Fruit fly (Drosophila melanogaster): Measurements from ENCODE around the gene Ets96B.

The Ets96B gene

dm6 chr3R:24810844-24811625, 23.2 kb downstream of the Ets96B start (continued):
- TF ChIP-seq rib (GFP tag; IDR thresholded peaks at IDR 0.05), result peak; percentile 83
- peak; percentile 89 for TF ChIP-seq Optix (GFP tag; IDR thresholded peaks at IDR 0.05)
- no peak for TF ChIP-seq hb (GFP tag; IDR thresholded peaks at IDR 0.05; ENCODE audit: partially characterized antibody)
- peak; percentile 93 for TF ChIP-seq CG17359 (tag; optimal IDR thresholded peaks at IDR 0.05)
- TF ChIP-seq CG10274 (GFP tag; optimal IDR thresholded peaks at IDR 0.05), result peak; percentile 83
- TF ChIP-seq ato (GFP tag; IDR thresholded peaks at IDR 0.05; ENCODE audit: partially characterized antibody), result no peak
- TF ChIP-seq run (tag; optimal IDR thresholded peaks at IDR 0.05), result peak; percentile 59
- no peak for TF ChIP-seq h (optimal IDR thresholded peaks at IDR 0.05)
- no peak for TF ChIP-seq nerfin-2 (GFP tag; IDR thresholded peaks at IDR 0.05; ENCODE audit: partially characterized antibody)
- peak; percentile 92 for TF ChIP-seq HLH54F (GFP tag; optimal IDR thresholded peaks at IDR 0.05)
- TF ChIP-seq CG12155 (GFP tag; optimal IDR thresholded peaks at IDR 0.05), result peak; percentile 87
- TF ChIP-seq BEAF-32 (GFP tag; optimal IDR thresholded peaks at IDR 0.05), result no peak
- TF ChIP-seq Lim3 (GFP tag; IDR thresholded peaks at IDR 0.05), result peak; percentile 47; the same call in 1 of the 2 replicates
- TF ChIP-seq otp (GFP tag; IDR thresholded peaks at IDR 0.05), result peak; percentile 85
- TF ChIP-seq lola (GFP tag; optimal IDR thresholded peaks at IDR 0.05), result peak in 1 of 3 experiments; percentile 38
- peak; percentile 90 for TF ChIP-seq tap (tag; optimal IDR thresholded peaks at IDR 0.05)
- peak; percentile 84 for TF ChIP-seq CG4820 (GFP tag; optimal IDR thresholded peaks at IDR 0.05)
- peak; percentile 10 for TF ChIP-seq grn (GFP tag; optimal IDR thresholded peaks at IDR 0.05)
- TF ChIP-seq Doc3 (GFP tag; IDR thresholded peaks at IDR 0.05; ENCODE audit: partially characterized antibody), result no peak
- TF ChIP-seq NC2β (GFP tag; optimal IDR thresholded peaks at IDR 0.05), result peak; percentile 73
- no peak for TF ChIP-seq fru (optimal IDR thresholded peaks at IDR 0.05)
- TF ChIP-seq jigr1 (GFP tag; IDR thresholded peaks at IDR 0.05), result no peak
- no peak for TF ChIP-seq inv (GFP tag; IDR thresholded peaks at IDR 0.05; ENCODE audit: partially characterized antibody)
- TF ChIP-seq cad (GFP tag; optimal IDR thresholded peaks at IDR 0.05), result no peak
- TF ChIP-seq sd (tag; optimal IDR thresholded peaks at IDR 0.05), result peak; percentile 84
- TF ChIP-seq CG1233 (GFP tag; optimal IDR thresholded peaks at IDR 0.05), result peak; percentile 83
- TF ChIP-seq ash1 (GFP tag; optimal IDR thresholded peaks at IDR 0.05), result peak; percentile 82
- TF ChIP-seq dati (GFP tag; IDR thresholded peaks at IDR 0.05), result peak; percentile 65
- TF ChIP-seq CoRest (tag; optimal IDR thresholded peaks at IDR 0.05), result peak; percentile 91
- TF ChIP-seq pita (GFP tag; optimal IDR thresholded peaks at IDR 0.05), result no peak
- TF ChIP-seq CG12769 (tag; optimal IDR thresholded peaks at IDR 0.05), result peak; percentile 96
- TF ChIP-seq ci (GFP tag; IDR thresholded peaks at IDR 0.05), result peak; percentile 94
- peak; percentile 70 for TF ChIP-seq CG10979 (tag; optimal IDR thresholded peaks at IDR 0.05)
- peak; percentile 60 for TF ChIP-seq CG3407 (GFP tag; optimal IDR thresholded peaks at IDR 0.05)
- peak; percentile 77 for TF ChIP-seq CG2875 (GFP tag; optimal IDR thresholded peaks at IDR 0.05)
- TF ChIP-seq CG11093 (GFP tag; IDR thresholded peaks at IDR 0.05), result peak; percentile 80
- peak; percentile 79; the same call in 2 of the 3 replicates for TF ChIP-seq CG6175 (GFP tag; IDR thresholded peaks at IDR 0.05)
- peak; percentile 60; the same call in 1 of the 2 replicates for TF ChIP-seq Poxn (GFP tag; IDR thresholded peaks at IDR 0.05)
- peak; percentile 86 for TF ChIP-seq Awh (GFP tag; IDR thresholded peaks at IDR 0.05)
- peak; percentile 73 for TF ChIP-seq CG30431 (GFP tag; optimal IDR thresholded peaks at IDR 0.05)
- peak; percentile 89 for TF ChIP-seq BtbVII (GFP tag; optimal IDR thresholded peaks at IDR 0.05)
- peak; percentile 38 for TF ChIP-seq CG2116 (GFP tag; optimal IDR thresholded peaks at IDR 0.05)
- TF ChIP-seq dm (GFP tag; optimal IDR thresholded peaks at IDR 0.05), result peak; percentile 71
- TF ChIP-seq cato (GFP tag; optimal IDR thresholded peaks at IDR 0.05; ENCODE audit: borderline replicate concordance), result peak; percentile 65
- no peak for TF ChIP-seq Dref (GFP tag; IDR thresholded peaks at IDR 0.05)
- no peak for TF ChIP-seq CG1832 (GFP tag; optimal IDR thresholded peaks at IDR 0.05)
- peak; percentile 92 for TF ChIP-seq CG13624 (GFP tag; optimal IDR thresholded peaks at IDR 0.05)
- TF ChIP-seq CG11696 (GFP tag; IDR thresholded peaks at IDR 0.05), result peak; percentile 88
- TF ChIP-seq repo (GFP tag; optimal IDR thresholded peaks at IDR 0.05), result peak; percentile 78
